Worm (Caenorhabditis elegans): Measurements from ENCODE around the gene str-249.

DNA sequence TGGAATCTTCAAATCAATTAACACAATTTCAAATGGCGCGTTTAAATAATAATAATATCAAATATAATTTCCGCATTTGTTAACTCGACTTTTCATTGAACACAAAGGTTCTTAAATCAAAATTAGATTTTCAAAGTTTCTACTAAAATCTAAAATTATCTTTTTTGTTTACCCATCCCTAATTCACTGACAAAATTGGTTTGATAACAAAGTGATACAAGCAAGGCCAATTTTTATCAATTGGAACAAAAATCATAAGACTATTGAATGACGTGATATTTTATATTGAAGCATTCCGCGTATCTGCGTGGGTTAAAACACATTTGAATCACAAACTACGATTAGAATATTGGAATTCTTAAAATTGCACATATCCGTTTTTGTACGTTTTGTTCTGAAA lies 3.8 kb upstream of the str-249 start:
- TF ChIP-seq B0310.2 (tag; optimal IDR thresholded peaks at IDR 0.05) (no peak), ama-1 (optimal IDR thresholded peaks at IDR 0.05) (no peak), pes-1 (GFP tag; IDR thresholded peaks at IDR 0.05) (no peak), scrt-1 (GFP tag; IDR thresholded peaks at IDR 0.05) (no peak), hmg-4 (GFP tag; optimal IDR thresholded peaks at IDR 0.05) (no peak), tbx-11 (GFP tag; IDR thresholded peaks at IDR 0.05) (no peak), flt-1 (GFP tag; IDR thresholded peaks at IDR 0.05) (no peak), ceh-36 (tag; optimal IDR thresholded peaks at IDR 0.05) (no peak)
